Worm (Caenorhabditis elegans) whole organism, mixed stage, embryonic: ENCODE results near the gene ZK697.14.

Experiments used
- ceh-43 ChIP-seq: fragments of 200-800 bp; sonication (Bioruptor generic); optimal IDR thresholded peaks from 2 replicates; lab custom pipeline; 2018; ENCODE audit warnings: mild to moderate bottlenecking, missing genetic modification characterization, moderate library complexity, missing compliant biosample characterization
- ces-1 ChIP-seq: fragments of 150-350 bp; optimal IDR thresholded peaks from 2 replicates; lab custom pipeline; 2014; ENCODE audit warnings: missing biosample characterization, missing genetic modification reagents, missing genetic modification characterization
- elt-3 ChIP-seq: fragments of 150-350 bp; optimal IDR thresholded peaks from 2 replicates; lab custom pipeline; 2014; ENCODE audit warnings: missing biosample characterization, missing genetic modification characterization
- flh-1 ChIP-seq: fragments of 200-800 bp; sonication (Bioruptor generic); optimal IDR thresholded peaks from 2 replicates; lab custom pipeline; 2018; ENCODE audit warnings: mild to moderate bottlenecking, missing genetic modification characterization, moderate library complexity, missing compliant biosample characterization
- lsy-2 ChIP-seq: fragments of 150-350 bp; optimal IDR thresholded peaks from 2 replicates; lab custom pipeline; 2014; ENCODE audit warnings: missing biosample characterization, missing genetic modification characterization
- mep-1 ChIP-seq: fragments of 150-350 bp; optimal IDR thresholded peaks from 2 replicates; lab custom pipeline; 2017; ENCODE audit warnings: missing biosample characterization, missing genetic modification reagents, missing genetic modification characterization, inconsistent platforms
- nhr-28 ChIP-seq: fragments of 150-350 bp; optimal IDR thresholded peaks from 2 replicates; lab custom pipeline; 2014; ENCODE audit warnings: missing biosample characterization, missing genetic modification characterization
- nhr-76 ChIP-seq: sonication (generic microtip); optimal IDR thresholded peaks from 2 replicates; lab custom pipeline; 2017; ENCODE audit warnings: missing biosample characterization, missing genetic modification characterization
- sem-2 ChIP-seq: fragments of 200-800 bp; sonication (Bioruptor generic); optimal IDR thresholded peaks from 2 replicates; lab custom pipeline; 2018; ENCODE audit warnings: mild to moderate bottlenecking, missing genetic modification characterization, missing compliant biosample characterization
- snpc-4 ChIP-seq: fragments of 150-350 bp; optimal IDR thresholded peaks from 2 replicates; lab custom pipeline; 2014; ENCODE audit warnings: missing biosample characterization, missing genetic modification characterization
- unc-39 ChIP-seq: fragments of 150-350 bp; optimal IDR thresholded peaks from 2 replicates; lab custom pipeline; 2014; ENCODE audit warnings: missing biosample characterization, missing genetic modification characterization
- unc-62 ChIP-seq: fragments of 150-350 bp; optimal IDR thresholded peaks from 2 replicates; lab custom pipeline; 2014; ENCODE audit warnings: missing biosample characterization, missing genetic modification reagents, missing genetic modification characterization
- ztf-11 ChIP-seq: fragments of 150-350 bp; optimal IDR thresholded peaks from 2 replicates; lab custom pipeline; 2014; ENCODE audit warnings: missing biosample characterization, missing genetic modification characterization

- no peak for TF ChIP-seq ztf-11 (tag; lab: Kevin White, UChicago)
- no peak for TF ChIP-seq unc-39 (tag; lab: Kevin White, UChicago)
- TF ChIP-seq elt-3: no peak
- TF ChIP-seq lsy-2: no peak
- TF ChIP-seq nhr-76 (tag; lab: Kevin White, UChicago): no peak
- TF ChIP-seq mep-1 (tag; lab: Kevin White, UChicago): no peak
- TF ChIP-seq nhr-28 (tag; lab: Kevin White, UChicago): no peak
- no peak for TF ChIP-seq unc-62 (GFP tag; lab: Kevin White, UChicago)
- TF ChIP-seq sem-2: no peak
- no peak for TF ChIP-seq snpc-4 (tag; lab: Kevin White, UChicago)
- TF ChIP-seq ces-1 (GFP tag; lab: Kevin White, UChicago): no peak
- no peak for TF ChIP-seq ceh-43 (GFP tag; lab: Kevin White, UChicago)
- TF ChIP-seq flh-1 (GFP tag; lab: Kevin White, UChicago): no peak
Observed at ce11 chrV:1741074-1741473, 14.4 kb downstream of the ZK697.14 start, which contains the start of gene srab-25.
